Worm (Caenorhabditis elegans): Measurements from ENCODE around the gene slcr-46.1.

- TF ChIP-seq zip-2 (tag; optimal IDR thresholded peaks at IDR 0.05) = no peak
- peak in 1 of 2 experiments; percentile 77 for TF ChIP-seq unc-62 (GFP tag; optimal IDR thresholded peaks at IDR 0.05 in 1 of 2)
- TF ChIP-seq unc-62 (tag; optimal IDR thresholded peaks at IDR 0.05) = no peak
- no peak for TF ChIP-seq nhr-237 (tag; optimal IDR thresholded peaks at IDR 0.05)
- TF ChIP-seq F10B5.3 (tag; optimal IDR thresholded peaks at IDR 0.05) = no peak
- no peak for TF ChIP-seq lin-38 (GFP tag; IDR thresholded peaks at IDR 0.05)
- TF ChIP-seq tag-97 (GFP tag; IDR thresholded peaks at IDR 0.05) = no peak
- no peak for TF ChIP-seq skn-1 (tag; optimal IDR thresholded peaks at IDR 0.05)
- TF ChIP-seq ztf-11 (tag; optimal IDR thresholded peaks at IDR 0.05) = no peak
- TF ChIP-seq ceh-44 (GFP tag; IDR thresholded peaks at IDR 0.05) = no peak
- no peak for TF ChIP-seq aha-1 (tag)
- no peak for TF ChIP-seq zag-1 (tag; optimal IDR thresholded peaks at IDR 0.05)
- no peak for TF ChIP-seq unc-39 (tag; optimal IDR thresholded peaks at IDR 0.05)
- TF ChIP-seq rbr-2 (tag; optimal IDR thresholded peaks at IDR 0.05) = no peak
- no peak for TF ChIP-seq mep-1 (tag; optimal IDR thresholded peaks at IDR 0.05)
These were observed 32.5 kb downstream of the slcr-46.1 start for ce11 chrX:4664649-4665048.

Measured in whole organism, L4 larva.